5 fruit fly cellular contexts compared by ENCODE assay signal in the genomic region with DNA sequence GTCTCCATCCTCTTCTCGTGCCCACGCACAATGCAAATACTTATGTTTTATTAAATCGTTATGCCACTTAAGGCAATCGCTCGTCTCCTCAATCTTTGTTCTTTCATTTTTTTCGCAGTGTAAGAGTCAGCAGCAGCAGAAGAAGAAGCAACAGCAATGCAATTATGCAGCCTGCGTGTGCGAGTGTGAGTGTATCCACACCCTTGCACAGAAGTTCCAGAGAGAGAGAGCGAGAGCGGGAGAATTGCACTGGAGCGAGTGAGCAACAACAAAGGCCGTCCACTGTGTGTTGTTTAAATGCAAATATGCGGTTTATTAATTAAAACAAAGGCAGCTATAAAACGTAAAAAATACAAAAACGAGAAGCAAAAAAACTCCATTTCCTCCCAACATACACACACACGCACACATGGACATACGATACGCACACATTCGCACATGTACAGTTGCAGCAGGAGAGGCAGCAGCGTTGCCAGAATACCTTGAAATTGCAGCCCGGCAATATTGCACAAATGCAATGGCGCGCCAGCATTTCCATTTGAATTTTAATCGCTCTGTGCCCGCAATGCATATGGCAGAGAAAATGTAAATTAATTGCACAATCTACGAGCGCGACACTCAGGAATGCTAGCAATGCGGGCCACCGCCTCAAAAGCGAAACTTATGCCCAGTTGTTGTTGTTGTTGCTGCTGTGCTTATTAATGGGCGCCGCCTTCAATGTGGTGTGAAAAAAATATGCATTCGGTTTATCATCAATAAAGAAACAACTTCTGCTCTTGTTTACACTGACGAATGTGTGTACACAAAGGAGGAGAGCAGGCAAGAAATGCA.
TF ChIP-seq lines count a peak whose summit lies in the region.

No protein-coding gene starts in this region.

- peak; percentile 41 for TF ChIP-seq CTCF in whole organism, embryonic (GFP tag; optimal IDR thresholded peaks at IDR 0.05; lab: Kevin White, UChicago)

TF ChIP-seq in whole organism, adult, 20 proteins besides CTCF, POLR2A, EP300 and RAD21 (continues in another document):
- TF ChIP-seq CG14711 (tag; optimal IDR thresholded peaks at IDR 0.05; lab: Kevin White, UChicago) = peak; percentile 2
- TF ChIP-seq kay (GFP tag; lab: Kevin White, UChicago; ENCODE audit: borderline replicate concordance) = peak; percentile 71
- no peak for TF ChIP-seq Crg-1 (GFP tag; optimal IDR thresholded peaks at IDR 0.05; lab: Kevin White, UChicago)
- TF ChIP-seq CG5204 (GFP tag; optimal IDR thresholded peaks at IDR 0.05; lab: Kevin White, UChicago) = no peak
- peak; percentile 30 for TF ChIP-seq tj (GFP tag; optimal IDR thresholded peaks at IDR 0.05; lab: Kevin White, UChicago)
- TF ChIP-seq Clk (GFP tag; optimal IDR thresholded peaks at IDR 0.05; lab: Kevin White, UChicago) = no peak
- TF ChIP-seq cic (GFP tag; optimal IDR thresholded peaks at IDR 0.05; lab: Kevin White, UChicago) = no peak
- TF ChIP-seq pad (GFP tag; optimal IDR thresholded peaks at IDR 0.05; lab: Kevin White, UChicago) = peak; percentile 61
- TF ChIP-seq Hr96 (GFP tag; optimal IDR thresholded peaks at IDR 0.05; lab: Kevin White, UChicago) = no peak
- TF ChIP-seq toe (GFP tag; optimal IDR thresholded peaks at IDR 0.05; lab: Kevin White, UChicago) = no peak
- no peak for TF ChIP-seq CG12768 (GFP tag; optimal IDR thresholded peaks at IDR 0.05; lab: Kevin White, UChicago)
- peak; percentile 6 for TF ChIP-seq CG33017 (tag; optimal IDR thresholded peaks at IDR 0.05; lab: Kevin White, UChicago)
- TF ChIP-seq CG7045 (GFP tag; optimal IDR thresholded peaks at IDR 0.05; lab: Kevin White, UChicago) = peak; percentile 46
- peak; percentile 29 for TF ChIP-seq CG11617 (GFP tag; optimal IDR thresholded peaks at IDR 0.05; lab: Kevin White, UChicago)
- TF ChIP-seq ovo (GFP tag; optimal IDR thresholded peaks at IDR 0.05; lab: Kevin White, UChicago) = peak; percentile 2
- TF ChIP-seq CG1620 (GFP tag; optimal IDR thresholded peaks at IDR 0.05; lab: Kevin White, UChicago) = no peak

TF ChIP-seq in whole organism, embryonic, 481 proteins besides CTCF, POLR2A, EP300 and RAD21 (continues in another document):
- peak; percentile 78 for TF ChIP-seq cg (GFP tag; optimal IDR thresholded peaks at IDR 0.05; lab: Kevin White, UChicago)
- no peak for TF ChIP-seq corto (GFP tag; optimal IDR thresholded peaks at IDR 0.05; lab: Kevin White, UChicago)
- peak; percentile 51 for TF ChIP-seq btn (GFP tag; optimal IDR thresholded peaks at IDR 0.05; lab: Kevin White, UChicago)
- TF ChIP-seq zfh1 (GFP tag; IDR thresholded peaks at IDR 0.05; lab: Robert Waterston, UW) = peak; percentile 75; the same call in 2 of the 3 replicates
- peak; percentile 91 for TF ChIP-seq ac (GFP tag; optimal IDR thresholded peaks at IDR 0.05; lab: Kevin White, UChicago)
- TF ChIP-seq Asciz (GFP tag; optimal IDR thresholded peaks at IDR 0.05; lab: Kevin White, UChicago) = peak; percentile 58
- TF ChIP-seq cwo (GFP tag; optimal IDR thresholded peaks at IDR 0.05; lab: Kevin White, UChicago) = no peak
- TF ChIP-seq CG43689 (GFP tag; IDR thresholded peaks at IDR 0.05; lab: Robert Waterston, UW) = no peak
- TF ChIP-seq Oaz (GFP tag; IDR thresholded peaks at IDR 0.05; lab: Robert Waterston, UW) = no peak
- no peak for TF ChIP-seq Xbp1 (GFP tag; optimal IDR thresholded peaks at IDR 0.05; lab: Kevin White, UChicago)
- peak; percentile 60 for TF ChIP-seq gsb-n (tag; optimal IDR thresholded peaks at IDR 0.05; lab: Kevin White, UChicago)
- TF ChIP-seq Hr78 (GFP tag; optimal IDR thresholded peaks at IDR 0.05; lab: Kevin White, UChicago) = no peak
- TF ChIP-seq sug (tag; optimal IDR thresholded peaks at IDR 0.05; lab: Kevin White, UChicago) = no peak
- TF ChIP-seq CG8765 (GFP tag; IDR thresholded peaks at IDR 0.05; lab: Robert Waterston, UW) = no peak
- peak; percentile 6 for TF ChIP-seq CG4854 (GFP tag; optimal IDR thresholded peaks at IDR 0.05; lab: Kevin White, UChicago)
- no peak for TF ChIP-seq Hey (tag; optimal IDR thresholded peaks at IDR 0.05; lab: Kevin White, UChicago)
- peak; percentile 18 for TF ChIP-seq Sox100B (GFP tag; optimal IDR thresholded peaks at IDR 0.05; lab: Kevin White, UChicago)

TF ChIP-seq in whole organism, prepupa, 60 proteins besides CTCF, POLR2A, EP300 and RAD21 (continues in another document):
- TF ChIP-seq CG16779 (tag; optimal IDR thresholded peaks at IDR 0.05; lab: Kevin White, UChicago) (peak; percentile 46), CG9139 (GFP tag; optimal IDR thresholded peaks at IDR 0.05; lab: Kevin White, UChicago) (peak; percentile 57), CG11294 (GFP tag; IDR thresholded peaks at IDR 0.05; lab: Robert Waterston, UW) (peak; percentile 58; the same call in 1 of the 2 replicates), esn (GFP tag; optimal IDR thresholded peaks at IDR 0.05; lab: Kevin White, UChicago) (peak; percentile 59), fd59A (GFP tag; optimal IDR thresholded peaks at IDR 0.05; lab: Kevin White, UChicago) (peak; percentile 57), Hr39 (GFP tag; optimal IDR thresholded peaks at IDR 0.05; lab: Kevin White, UChicago) (peak; percentile 57), CG8119 (GFP tag; IDR thresholded peaks at IDR 0.05; lab: Robert Waterston, UW) (peak; percentile 77), CG4318 (GFP tag; optimal IDR thresholded peaks at IDR 0.05; lab: Kevin White, UChicago) (no peak), CG6792 (GFP tag; optimal IDR thresholded peaks at IDR 0.05; lab: Kevin White, UChicago) (peak; percentile 56), cyc (GFP tag; optimal IDR thresholded peaks at IDR 0.05; lab: Kevin White, UChicago) (peak; percentile 49), CG3032 (tag; optimal IDR thresholded peaks at IDR 0.05; lab: Kevin White, UChicago) (peak; percentile 45), lz (GFP tag; optimal IDR thresholded peaks at IDR 0.05; lab: Kevin White, UChicago) (peak; percentile 64), acj6 (GFP tag; optimal IDR thresholded peaks at IDR 0.05; lab: Kevin White, UChicago) (peak; percentile 58), Lpt (GFP tag; optimal IDR thresholded peaks at IDR 0.05; lab: Kevin White, UChicago) (peak; percentile 72), vri (GFP tag; optimal IDR thresholded peaks at IDR 0.05; lab: Kevin White, UChicago) (peak; percentile 63), ss (GFP tag; optimal IDR thresholded peaks at IDR 0.05; lab: Kevin White, UChicago) (peak; percentile 56 to 64), Eip75B (GFP tag; optimal IDR thresholded peaks at IDR 0.05; lab: Kevin White, UChicago) (peak; percentile 56)

TF ChIP-seq in whole organism, pupa, 21 proteins besides CTCF, POLR2A, EP300 and RAD21 (continues in another document):
- TF ChIP-seq CG12605 (GFP tag; IDR thresholded peaks at IDR 0.05; lab: Robert Waterston, UW) (peak; percentile 33; the same call in 1 of the 2 replicates), EcR (GFP tag; optimal IDR thresholded peaks at IDR 0.05; lab: Kevin White, UChicago) (peak; percentile 42), Ets98B (GFP tag; IDR thresholded peaks at IDR 0.05; lab: Robert Waterston, UW) (0 out of 2 replicates have a peak, but pooled peaks have one; percentile 51), CG15710 (tag; optimal IDR thresholded peaks at IDR 0.05; lab: Kevin White, UChicago) (peak; percentile 47), CG8301 (tag; optimal IDR thresholded peaks at IDR 0.05; lab: Kevin White, UChicago) (peak; percentile 64), Pif1A (GFP tag; optimal IDR thresholded peaks at IDR 0.05; lab: Kevin White, UChicago) (peak; percentile 44), CG14655 (GFP tag; optimal IDR thresholded peaks at IDR 0.05; lab: Kevin White, UChicago) (peak; percentile 59), CG13204 (GFP tag; optimal IDR thresholded peaks at IDR 0.05; lab: Kevin White, UChicago) (peak; percentile 43), CG4496 (GFP tag; IDR thresholded peaks at IDR 0.05; lab: Robert Waterston, UW) (peak; percentile 74; the same call in 2 of the 3 replicates), CG34367 (tag; optimal IDR thresholded peaks at IDR 0.05; lab: Kevin White, UChicago) (peak; percentile 20), gl (tag; optimal IDR thresholded peaks at IDR 0.05; lab: Kevin White, UChicago) (peak; percentile 53), Snoo (tag; optimal IDR thresholded peaks at IDR 0.05; lab: Kevin White, UChicago) (peak; percentile 46), rn (GFP tag; IDR thresholded peaks at IDR 0.05; lab: Robert Waterston, UW) (peak; percentile 23; the same call in 1 of the 2 replicates), CG32121 (GFP tag; IDR thresholded peaks at IDR 0.05; lab: Robert Waterston, UW) (no peak; the same call in 1 of the 2 replicates), CG10348 (GFP tag; IDR thresholded peaks at IDR 0.05; lab: Robert Waterston, UW) (no peak), Pif1B (GFP tag; optimal IDR thresholded peaks at IDR 0.05; lab: Kevin White, UChicago) (peak; percentile 54), CG17806 (tag; optimal IDR thresholded peaks at IDR 0.05; lab: Kevin White, UChicago) (peak; percentile 49)

TF ChIP-seq in whole organism, wandering third instar larva, 38 proteins besides CTCF, POLR2A, EP300 and RAD21 (continues in another document):
- TF ChIP-seq Mio (GFP tag; optimal IDR thresholded peaks at IDR 0.05; lab: Kevin White, UChicago) (no peak), Vsx2 (GFP tag; optimal IDR thresholded peaks at IDR 0.05; lab: Kevin White, UChicago; ENCODE audit: partially characterized antibody) (peak; percentile 1), CrebA (GFP tag; optimal IDR thresholded peaks at IDR 0.05; lab: Kevin White, UChicago; ENCODE audit: borderline replicate concordance) (no peak), Hnf4 (GFP tag; optimal IDR thresholded peaks at IDR 0.05; lab: Kevin White, UChicago) (peak; percentile 70), fru (GFP tag; optimal IDR thresholded peaks at IDR 0.05; lab: Kevin White, UChicago) (peak; percentile 45), psq (GFP tag; optimal IDR thresholded peaks at IDR 0.05; lab: Kevin White, UChicago) (peak; percentile 36), lola (GFP tag; optimal IDR thresholded peaks at IDR 0.05; lab: Kevin White, UChicago) (no peak), br (GFP tag; optimal IDR thresholded peaks at IDR 0.05; lab: Kevin White, UChicago) (peak; percentile 62), Dfd (GFP tag; optimal IDR thresholded peaks at IDR 0.05; lab: Kevin White, UChicago) (no peak), dl (GFP tag; optimal IDR thresholded peaks at IDR 0.05; lab: Kevin White, UChicago; ENCODE audit: insufficient read depth in 1 of 2, partially characterized antibody in 2 of 2) (peak; percentile 38 to 76), dmrt93B (GFP tag; optimal IDR thresholded peaks at IDR 0.05; lab: Kevin White, UChicago) (peak; percentile 41), OdsH (GFP tag; optimal IDR thresholded peaks at IDR 0.05; lab: Kevin White, UChicago) (peak; percentile 54), Jra (GFP tag; optimal IDR thresholded peaks at IDR 0.05; lab: Kevin White, UChicago) (peak; percentile 60), GATAd (GFP tag; optimal IDR thresholded peaks at IDR 0.05; lab: Kevin White, UChicago) (peak; percentile 31), tai (GFP tag; optimal IDR thresholded peaks at IDR 0.05; lab: Kevin White, UChicago) (no peak), ey (GFP tag; optimal IDR thresholded peaks at IDR 0.05; lab: Kevin White, UChicago) (peak; percentile 44), Sp1 (GFP tag; optimal IDR thresholded peaks at IDR 0.05; lab: Kevin White, UChicago) (peak; percentile 63), rgr (GFP tag; optimal IDR thresholded peaks at IDR 0.05; lab: Kevin White, UChicago) (peak; percentile 70), Hr83 (GFP tag; optimal IDR thresholded peaks at IDR 0.05; lab: Kevin White, UChicago; ENCODE audit: poor library complexity, severe bottlenecking) (peak; percentile 96)
